Fruit fly (Drosophila melanogaster): ENCODE results near the gene Jhbp6.

dm6 chr3L:22711855-22712254, 42.1 kb downstream of the Jhbp6 start, which contains the start of gene CG11370:
- TF ChIP-seq Sox14 (GFP tag; optimal IDR thresholded peaks at IDR 0.05): no peak
- TF ChIP-seq CG6276 (GFP tag; optimal IDR thresholded peaks at IDR 0.05): no peak
- TF ChIP-seq CG16779 (tag; optimal IDR thresholded peaks at IDR 0.05): no peak
- no peak for TF ChIP-seq Eip78C (GFP tag)
- no peak for TF ChIP-seq Ets96B (tag; optimal IDR thresholded peaks at IDR 0.05)
- TF ChIP-seq Blimp-1 (GFP tag; optimal IDR thresholded peaks at IDR 0.05): no peak
- TF ChIP-seq acj6 (GFP tag; optimal IDR thresholded peaks at IDR 0.05): no peak
- no peak for TF ChIP-seq Eip75B (GFP tag; optimal IDR thresholded peaks at IDR 0.05)

Measured in whole organism, prepupa.